Fruit fly (Drosophila melanogaster) whole organism, adult: ENCODE measurements around the gene CG18547.

Experiments used
- CG11617 ChIP-seq: fragments of 200-800 bp; sonication (Bioruptor generic); optimal IDR thresholded peaks from 2 replicates; lab custom pipeline; 2017; ENCODE audit warnings: mild to moderate bottlenecking, missing biosample characterization, missing genetic modification reagents, missing genetic modification characterization
- CG12768 ChIP-seq: fragments of 200-800 bp; sonication (Bioruptor generic); optimal IDR thresholded peaks from 2 replicates; lab custom pipeline; 2017; ENCODE audit warnings: missing biosample characterization, missing genetic modification characterization, mild to moderate bottlenecking, moderate library complexity, missing genetic modification reagents
- CG14711 ChIP-seq: fragments of 200-800 bp; sonication (Bioruptor generic); optimal IDR thresholded peaks from 2 replicates; lab custom pipeline; 2018; ENCODE audit warnings: missing biosample characterization, mild to moderate bottlenecking, missing genetic modification characterization, moderate library complexity
- CG1620 ChIP-seq: fragments of 200-800 bp; sonication (Bioruptor generic); optimal IDR thresholded peaks from 2 replicates; lab custom pipeline; 2016; ENCODE audit warnings: missing biosample characterization, missing genetic modification characterization
- CG33017 ChIP-seq: fragments of 200-800 bp; sonication (Bioruptor generic); optimal IDR thresholded peaks from 2 replicates; lab custom pipeline; 2018; ENCODE audit warnings: missing biosample characterization, mild to moderate bottlenecking, missing genetic modification characterization, moderate library complexity
- CG5204 ChIP-seq: fragments of 200-800 bp; sonication (Bioruptor generic); optimal IDR thresholded peaks from 2 replicates; lab custom pipeline; 2016; ENCODE audit warnings: missing biosample characterization, missing genetic modification characterization
- CG7045 ChIP-seq: fragments of 200-800 bp; sonication (Bioruptor generic); optimal IDR thresholded peaks from 2 replicates; lab custom pipeline; 2017; ENCODE audit warnings: missing biosample characterization, mild to moderate bottlenecking, missing genetic modification characterization
- CG7101 ChIP-seq: fragments of 200-800 bp; sonication (Bioruptor generic); optimal IDR thresholded peaks from 2 replicates; lab custom pipeline; 2018; ENCODE audit warnings: missing biosample characterization, mild to moderate bottlenecking, missing genetic modification characterization, moderate library complexity
- Clk ChIP-seq: fragments of 200-800 bp; sonication (Bioruptor generic); optimal IDR thresholded peaks from 2 replicates; lab custom pipeline; 2017; ENCODE audit warnings: missing biosample characterization, missing genetic modification characterization
- Crg-1 ChIP-seq: fragments of 200-800 bp; sonication (Bioruptor generic); optimal IDR thresholded peaks from 2 replicates; lab custom pipeline; 2016; ENCODE audit warnings: missing biosample characterization, missing genetic modification characterization
- Hr96 ChIP-seq: fragments of 200-800 bp; sonication (Bioruptor generic); optimal IDR thresholded peaks from 2 replicates; lab custom pipeline; 2016; ENCODE audit warnings: missing biosample characterization, missing genetic modification characterization
- Mnt ChIP-seq: fragments of 200-800 bp; sonication (Bioruptor generic); optimal IDR thresholded peaks from 2 replicates; lab custom pipeline; 2016; ENCODE audit warnings: missing biosample characterization, mild to moderate bottlenecking, missing genetic modification characterization
- bab1 ChIP-seq: fragments of 200-800 bp; sonication (Bioruptor generic); optimal IDR thresholded peaks from 3 replicates; lab custom pipeline; 2019; ENCODE audit warnings: missing biosample characterization, mild to moderate bottlenecking, missing genetic modification characterization, moderate library complexity
- cic ChIP-seq: fragments of 200-800 bp; sonication (Bioruptor generic); optimal IDR thresholded peaks from 2 replicates; lab custom pipeline; 2017; ENCODE audit warnings: missing biosample characterization, mild to moderate bottlenecking, missing genetic modification characterization, moderate library complexity
- cnc ChIP-seq, 2 experiments: fragments of >200 bp; optimal IDR thresholded peaks; 2 replicates each; lab custom pipeline; 2017
- kay ChIP-seq: fragments of 200-800 bp; sonication (Bioruptor generic); peaks from one replicate; lab custom pipeline; 2016; ENCODE audit warnings: missing biosample characterization, missing genetic modification characterization, borderline replicate concordance
- ovo ChIP-seq: fragments of 200-800 bp; sonication (Bioruptor generic); optimal IDR thresholded peaks from 2 replicates; lab custom pipeline; 2016; ENCODE audit warnings: missing biosample characterization, missing genetic modification characterization
- pad ChIP-seq: fragments of 200-800 bp; sonication (Bioruptor generic); optimal IDR thresholded peaks from 3 replicates; lab custom pipeline; 2017; ENCODE audit warnings: missing biosample characterization, missing genetic modification characterization, mild to moderate bottlenecking, moderate library complexity, missing genetic modification reagents
- tj ChIP-seq: fragments of 200-800 bp; sonication (Bioruptor generic); optimal IDR thresholded peaks from 3 replicates; lab custom pipeline; 2017; ENCODE audit warnings: missing biosample characterization, mild to moderate bottlenecking, missing genetic modification characterization, moderate library complexity
- toe ChIP-seq: fragments of 200-800 bp; sonication (Bioruptor generic); optimal IDR thresholded peaks from 2 replicates; lab custom pipeline; 2016; ENCODE audit warnings: missing biosample characterization, missing genetic modification characterization

Gene CG18547

dm6 chr3R:11937427-11938114, 42.6 kb downstream of the CG18547 start:
- TF ChIP-seq CG5204 (no peak), tj (no peak), Crg-1 (GFP tag; lab: Kevin White, UChicago) (no peak), CG7045 (GFP tag; lab: Kevin White, UChicago) (no peak), Hr96 (GFP tag; lab: Kevin White, UChicago) (no peak), ovo (GFP tag; lab: Kevin White, UChicago) (no peak), cnc (optimal IDR thresholded peaks at IDR 0.05; lab: Kevin White, UChicago) (no peak), CG11617 (no peak), Mnt (no peak), CG14711 (tag; lab: Kevin White, UChicago) (no peak), CG1620 (GFP tag; lab: Kevin White, UChicago) (no peak), bab1 (GFP tag; lab: Kevin White, UChicago) (no peak), Clk (no peak), CG7101 (tag; lab: Kevin White, UChicago) (no peak)

dm6 chr3R:11933903-11934302, 46.3 kb downstream of the CG18547 start:
- TF ChIP-seq CG5204, result no peak
- TF ChIP-seq CG33017 (tag; lab: Kevin White, UChicago), result no peak
- no peak for TF ChIP-seq CG7045 (GFP tag; lab: Kevin White, UChicago)
- no peak for TF ChIP-seq Crg-1 (GFP tag; lab: Kevin White, UChicago)

DNA sequence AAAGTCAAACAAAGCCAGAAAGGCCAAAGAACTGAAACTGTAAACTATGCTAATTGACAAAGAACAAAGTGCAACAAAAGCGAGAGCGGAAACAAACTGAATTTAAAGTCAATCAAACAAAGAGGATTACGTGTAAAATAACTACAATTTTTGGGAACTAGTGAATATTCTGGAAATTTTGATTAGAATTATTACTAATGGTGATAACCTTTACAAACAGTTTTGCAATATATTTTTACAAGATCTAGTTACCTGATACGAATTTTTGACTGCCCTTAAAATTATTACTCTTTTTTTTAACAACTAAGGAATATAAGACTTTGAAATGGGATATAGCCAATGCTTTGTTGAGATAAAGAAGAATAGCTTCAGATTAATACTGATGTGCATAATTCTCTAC, 49.2 kb downstream of the CG18547 start, which contains the start of gene CG14731:
Gene CG14731 (plus strand): TSS at position 301 of the 400 bp plus-strand sequence.
- TF ChIP-seq Mnt (no peak), toe (GFP tag; lab: Kevin White, UChicago) (no peak), kay (GFP tag; lab: Kevin White, UChicago) (no peak), CG12768 (GFP tag; lab: Kevin White, UChicago) (no peak), Hr96 (GFP tag; lab: Kevin White, UChicago) (no peak), CG5204 (no peak), ovo (GFP tag; lab: Kevin White, UChicago) (no peak), CG33017 (tag; lab: Kevin White, UChicago) (no peak), Crg-1 (GFP tag; lab: Kevin White, UChicago) (no peak), cnc (optimal IDR thresholded peaks at IDR 0.05; lab: Kevin White, UChicago) (no peak), pad (GFP tag; lab: Kevin White, UChicago) (no peak), CG11617 (no peak), CG7101 (tag; lab: Kevin White, UChicago) (no peak), tj (no peak), bab1 (GFP tag; lab: Kevin White, UChicago) (no peak), cic (GFP tag; lab: Kevin White, UChicago) (no peak)
